Worm (Caenorhabditis elegans): ENCODE results near the gene glb-23.

The glb-23 gene

ce11 chrIV:7173489-7173888 is 45.8 kb downstream of the glb-23 start, which contains the start of gene str-1:
str-1 (plus strand) TSS chrIV:7173789.
- TF ChIP-seq dao-5 (tag; optimal IDR thresholded peaks at IDR 0.05) (no peak), W03F9.2 (tag; optimal IDR thresholded peaks at IDR 0.05) (no peak), him-1 (tag; optimal IDR thresholded peaks at IDR 0.05) (no peak)

- TF ChIP-seq him-1 (tag; optimal IDR thresholded peaks at IDR 0.05) (no peak), W03F9.2 (tag; optimal IDR thresholded peaks at IDR 0.05) (no peak), dao-5 (tag; optimal IDR thresholded peaks at IDR 0.05) (no peak)
Observed at ce11 chrIV:7171222-7171621, 48.1 kb downstream of the glb-23 start, which contains the start of gene str-220. str-220 (minus strand) TSS chrIV:7171322.
